Worm (Caenorhabditis elegans) whole organism, L4/young adult: ENCODE measurements around the gene F47C12.8.

ENCODE experiments used
- W03F9.2 ChIP-seq: fragments of 150-350 bp; optimal IDR thresholded peaks from 2 replicates; lab custom pipeline; 2014; ENCODE audit warnings: missing biosample characterization, missing genetic modification characterization
- dao-5 ChIP-seq: sonication (generic microtip); optimal IDR thresholded peaks from 2 replicates; lab custom pipeline; 2016; ENCODE audit warnings: missing genotype, missing genetic modification characterization, moderate library complexity, missing compliant biosample characterization
- him-1 ChIP-seq: sonication (generic microtip); optimal IDR thresholded peaks from 2 replicates; lab custom pipeline; 2016; ENCODE audit warnings: missing genotype, missing genetic modification reagents, missing genetic modification characterization, missing compliant biosample characterization

DNA sequence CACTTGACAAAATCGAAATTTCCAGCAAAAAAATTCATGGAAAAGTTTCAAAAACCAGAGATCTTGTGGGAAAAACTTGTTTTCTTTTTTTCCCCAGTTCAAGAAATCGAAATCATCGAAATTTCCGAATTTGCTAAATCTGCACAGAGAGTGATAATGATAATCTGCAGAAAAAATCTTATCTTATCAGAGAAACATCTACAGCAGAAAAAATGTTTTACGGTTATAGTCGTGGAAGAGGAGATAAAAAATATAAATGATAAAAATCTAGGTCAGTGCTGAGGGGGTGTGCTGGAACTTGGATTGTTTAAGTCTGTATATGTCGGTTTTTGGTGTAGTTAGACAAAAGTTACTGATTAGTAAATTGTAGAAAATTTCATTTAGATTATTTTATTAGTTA lies 33.9 kb upstream of the F47C12.8 start:
- no peak for TF ChIP-seq him-1
- TF ChIP-seq dao-5 (tag; lab: Kevin White, UChicago), result no peak
- TF ChIP-seq W03F9.2, result no peak
